Fruit fly (Drosophila melanogaster) whole organism, embryonic: ENCODE measurements around the gene CG10435.

Experiments
- ATbp ChIP-seq: fragments of 200-800 bp; sonication (Bioruptor generic); optimal IDR thresholded peaks from 2 replicates; lab custom pipeline; 2017; ENCODE audit warnings: missing biosample characterization, mild to moderate bottlenecking, missing genetic modification characterization, missing genetic modification reagents
- Aef1 ChIP-seq: fragments of 200-800 bp; sonication (Bioruptor generic); IDR thresholded peaks from 3 replicates; pipeline ENCODE4 v1.3.6; 2022; ENCODE audit warnings: missing biosample characterization, missing genetic modification characterization
- Blimp-1 ChIP-seq: fragments of 200-800 bp; sonication (Bioruptor generic); optimal IDR thresholded peaks from 3 replicates; lab custom pipeline; 2018; ENCODE audit warnings: missing biosample characterization, missing genetic modification characterization, mild to moderate bottlenecking, moderate library complexity, missing genetic modification reagents
- CG10267 ChIP-seq: fragments of 200-800 bp; sonication (Bioruptor generic); optimal IDR thresholded peaks from 2 replicates; lab custom pipeline; 2018; ENCODE audit warnings: missing biosample characterization, mild to moderate bottlenecking, missing genetic modification characterization, moderate library complexity
- CG10543 ChIP-seq: fragments of 200-800 bp; sonication (Bioruptor generic); optimal IDR thresholded peaks from 3 replicates; lab custom pipeline; 2017; ENCODE audit warnings: missing biosample characterization, mild to moderate bottlenecking, missing genetic modification characterization, moderate library complexity
- CG11398 ChIP-seq: fragments of 200-800 bp; sonication (Bioruptor generic); optimal IDR thresholded peaks from 2 replicates; lab custom pipeline; 2016; ENCODE audit warnings: missing biosample characterization, missing genetic modification characterization
- CG12236 ChIP-seq: fragments of 200-800 bp; sonication (Bioruptor generic); optimal IDR thresholded peaks from 2 replicates; lab custom pipeline; 2016; ENCODE audit warnings: missing biosample characterization, missing genetic modification characterization
- CG12659 ChIP-seq: fragments of 200-800 bp; sonication (Bioruptor generic); optimal IDR thresholded peaks from 3 replicates; lab custom pipeline; 2017; ENCODE audit warnings: mild to moderate bottlenecking, missing biosample characterization, missing genetic modification reagents, missing genetic modification characterization
- CG14710 ChIP-seq: fragments of 200-800 bp; sonication (Bioruptor generic); optimal IDR thresholded peaks from 3 replicates; lab custom pipeline; 2019; ENCODE audit warnings: missing biosample characterization, mild to moderate bottlenecking, missing genetic modification characterization, moderate library complexity
- CG14860 ChIP-seq: fragments of 200-800 bp; sonication (Bioruptor generic); IDR thresholded peaks from 3 replicates; pipeline ENCODE4 v1.3.6; 2022; ENCODE audit warnings: missing biosample characterization, missing genetic modification characterization; ENCODE audit not compliant: partially characterized antibody
- CG17328 ChIP-seq: fragments of 200-800 bp; sonication (Bioruptor generic); IDR thresholded peaks from 2 replicates; pipeline ENCODE4 v1.3.6; 2022; ENCODE audit warnings: missing biosample characterization, missing genetic modification characterization
- CG17568 ChIP-seq: fragments of 200-800 bp; sonication (Bioruptor generic); optimal IDR thresholded peaks from 2 replicates; lab custom pipeline; 2018; ENCODE audit warnings: missing biosample characterization, mild to moderate bottlenecking, missing genetic modification characterization, moderate library complexity
- CG18262 ChIP-seq: fragments of 200-800 bp; optimal IDR thresholded peaks from 3 replicates; lab custom pipeline; 2019; ENCODE audit warnings: missing biosample characterization, mild to moderate bottlenecking, missing genetic modification characterization, moderate library complexity
- CG1832 ChIP-seq: fragments of 200-800 bp; sonication (Bioruptor generic); optimal IDR thresholded peaks from 2 replicates; lab custom pipeline; 2017; ENCODE audit warnings: missing biosample characterization, mild to moderate bottlenecking, missing genetic modification characterization, inconsistent platforms
- CG18619 ChIP-seq: fragments of 200-800 bp; sonication (Bioruptor generic); optimal IDR thresholded peaks from 3 replicates; lab custom pipeline; 2017; ENCODE audit warnings: missing biosample characterization, mild to moderate bottlenecking, missing genetic modification characterization
- CG2202 ChIP-seq: fragments of 200-800 bp; sonication (Bioruptor generic); optimal IDR thresholded peaks from 2 replicates; lab custom pipeline; 2018; ENCODE audit warnings: missing biosample characterization, mild to moderate bottlenecking, missing genetic modification characterization
- CG3163 ChIP-seq: fragments of 200-800 bp; sonication (Bioruptor generic); optimal IDR thresholded peaks from 3 replicates; lab custom pipeline; 2016; ENCODE audit warnings: missing biosample characterization, missing genetic modification characterization
- CG3281 ChIP-seq: fragments of 200-800 bp; sonication (Bioruptor generic); optimal IDR thresholded peaks from 3 replicates; lab custom pipeline; 2017; ENCODE audit warnings: missing biosample characterization, mild to moderate bottlenecking, missing genetic modification characterization
- CG34224 ChIP-seq: fragments of 200-800 bp; sonication (Bioruptor generic); IDR thresholded peaks from 3 replicates; pipeline ENCODE4 v1.3.6; 2022; ENCODE audit warnings: missing biosample characterization, missing genetic modification characterization; ENCODE audit not compliant: partially characterized antibody
- CG3995 ChIP-seq: fragments of 200-800 bp; sonication (Bioruptor generic); optimal IDR thresholded peaks from 3 replicates; lab custom pipeline; 2016; ENCODE audit warnings: missing biosample characterization, missing genetic modification characterization
- CG4854 ChIP-seq: fragments of 200-800 bp; sonication (Bioruptor generic); optimal IDR thresholded peaks from 2 replicates; lab custom pipeline; 2016; ENCODE audit warnings: missing biosample characterization, missing genetic modification characterization, inconsistent platforms
- CG6854 ChIP-seq: fragments of 200-800 bp; sonication (Bioruptor generic); optimal IDR thresholded peaks from 3 replicates; lab custom pipeline; 2017; ENCODE audit warnings: missing biosample characterization, mild to moderate bottlenecking, missing genetic modification characterization
- CG7786 ChIP-seq: fragments of 200-800 bp; sonication (Bioruptor generic); optimal IDR thresholded peaks from 2 replicates; lab custom pipeline; 2016; ENCODE audit warnings: missing biosample characterization, missing genetic modification characterization
- CG8281 ChIP-seq: fragments of 200-800 bp; sonication (Bioruptor generic); optimal IDR thresholded peaks from 2 replicates; lab custom pipeline; 2018; ENCODE audit warnings: missing biosample characterization, mild to moderate bottlenecking, missing genetic modification characterization, moderate library complexity
- Dad ChIP-seq: fragments of 200-800 bp; sonication (Bioruptor generic); optimal IDR thresholded peaks from 3 replicates; lab custom pipeline; 2016; ENCODE audit warnings: missing biosample characterization, missing genetic modification characterization
- Dref ChIP-seq: fragments of 200-800 bp; sonication (Bioruptor generic); IDR thresholded peaks from 2 replicates; pipeline ENCODE4 v1.3.6; 2022; ENCODE audit warnings: missing biosample characterization, missing genetic modification characterization
- HLH4C ChIP-seq: fragments of 200-800 bp; sonication (Bioruptor generic); IDR thresholded peaks from 3 replicates; pipeline ENCODE4 v1.3.6; 2022; ENCODE audit warnings: missing biosample characterization, missing genetic modification characterization; ENCODE audit not compliant: partially characterized antibody
- Hand ChIP-seq: fragments of 200-800 bp; sonication (Bioruptor generic); optimal IDR thresholded peaks from 2 replicates; lab custom pipeline; 2017; ENCODE audit warnings: mild to moderate bottlenecking, missing biosample characterization, missing genetic modification reagents, missing genetic modification characterization
- Nf-YC ChIP-seq: fragments of 200-800 bp; optimal IDR thresholded peaks from 3 replicates; lab custom pipeline; 2019; ENCODE audit warnings: missing biosample characterization, mild to moderate bottlenecking, missing genetic modification characterization, moderate library complexity
- NfI ChIP-seq: fragments of 200-800 bp; sonication (Bioruptor generic); optimal IDR thresholded peaks from 3 replicates; lab custom pipeline; 2018; ENCODE audit warnings: missing biosample characterization, mild to moderate bottlenecking, missing genetic modification characterization, moderate library complexity
- Pdp1 ChIP-seq, 2 experiments: fragments of 200-800 bp; sonication (Bioruptor generic); optimal IDR thresholded peaks; 3 replicates each; lab custom pipeline; 2016; ENCODE audit warnings: missing biosample characterization in 2 of 2, missing genetic modification characterization in 2 of 2, mild to moderate bottlenecking in 1 of 2, moderate library complexity in 1 of 2
- Poxn ChIP-seq: fragments of 200-800 bp; sonication (Bioruptor generic); IDR thresholded peaks from 2 replicates; pipeline ENCODE4 v1.3.6; 2022; ENCODE audit warnings: missing biosample characterization, missing genetic modification characterization
- Ptx1 ChIP-seq: fragments of 200-800 bp; sonication (Bioruptor generic); IDR thresholded peaks from 2 replicates; pipeline ENCODE4 v1.3.6; 2022; ENCODE audit warnings: missing biosample characterization, missing genetic modification characterization
- Six4 ChIP-seq: fragments of 200-800 bp; sonication (Bioruptor generic); optimal IDR thresholded peaks from 2 replicates; lab custom pipeline; 2016; ENCODE audit warnings: missing biosample characterization, missing genetic modification characterization
- Vsx1 ChIP-seq: fragments of 200-800 bp; sonication (Bioruptor generic); optimal IDR thresholded peaks from 2 replicates; lab custom pipeline; 2017; ENCODE audit warnings: missing biosample characterization, mild to moderate bottlenecking, missing genetic modification characterization, missing genetic modification reagents
- bowl ChIP-seq: fragments of 200-800 bp; sonication (Bioruptor generic); IDR thresholded peaks from 2 replicates; pipeline ENCODE4 v1.3.6; 2022; ENCODE audit warnings: missing biosample characterization, missing genetic modification characterization
- bsh ChIP-seq, 2 experiments: fragments of 200-800 bp; sonication (Bioruptor generic); optimal IDR thresholded peaks; 2 replicates each; lab custom pipeline; 2017 to 2018; ENCODE audit warnings: mild to moderate bottlenecking in 2 of 2, missing biosample characterization in 2 of 2, missing genetic modification characterization in 2 of 2, moderate library complexity in 1 of 2
- fd3F ChIP-seq: fragments of 200-800 bp; sonication (Bioruptor generic); optimal IDR thresholded peaks from 2 replicates; lab custom pipeline; 2018; ENCODE audit warnings: missing biosample characterization, mild to moderate bottlenecking, missing genetic modification characterization, moderate library complexity
- gfzf ChIP-seq: fragments of 200-800 bp; sonication (Bioruptor generic); optimal IDR thresholded peaks from 2 replicates; lab custom pipeline; 2016; ENCODE audit warnings: missing biosample characterization, mild to moderate bottlenecking, missing genetic modification characterization, moderate library complexity
- grn ChIP-seq: fragments of 200-800 bp; sonication (Bioruptor generic); optimal IDR thresholded peaks from 3 replicates; lab custom pipeline; 2017; ENCODE audit warnings: missing biosample characterization, missing genetic modification characterization
- inv ChIP-seq: fragments of 200-800 bp; sonication (Bioruptor generic); IDR thresholded peaks from 2 replicates; pipeline ENCODE4 v1.3.6; 2022; ENCODE audit warnings: missing biosample characterization, missing genetic modification characterization; ENCODE audit not compliant: partially characterized antibody
- phol ChIP-seq: fragments of 200-800 bp; sonication (Bioruptor generic); optimal IDR thresholded peaks from 3 replicates; lab custom pipeline; 2018; ENCODE audit warnings: missing biosample characterization, mild to moderate bottlenecking, missing genetic modification characterization, moderate library complexity
- psq ChIP-seq: fragments of 200-800 bp; sonication (Bioruptor generic); optimal IDR thresholded peaks from 2 replicates; lab custom pipeline; 2017; ENCODE audit warnings: missing biosample characterization, missing genetic modification characterization
- seq ChIP-seq: fragments of 200-800 bp; sonication (Bioruptor generic); IDR thresholded peaks from 2 replicates; pipeline ENCODE4 v1.3.6; 2022; ENCODE audit warnings: missing biosample characterization, missing genetic modification characterization
- sim ChIP-seq: fragments of 200-800 bp; sonication (Bioruptor generic); IDR thresholded peaks from 2 replicates; pipeline ENCODE4 v1.3.6; 2022; ENCODE audit warnings: missing biosample characterization, missing genetic modification characterization
- slbo ChIP-seq: fragments of 200-800 bp; sonication (Bioruptor generic); IDR thresholded peaks from 2 replicates; pipeline ENCODE4 v1.3.6; 2022; ENCODE audit warnings: missing biosample characterization, missing genetic modification characterization
- zen2 ChIP-seq: fragments of 200-800 bp; sonication (Bioruptor generic); IDR thresholded peaks from 3 replicates; pipeline ENCODE4 v1.3.6; 2022; ENCODE audit warnings: missing biosample characterization, missing genetic modification characterization; ENCODE audit not compliant: partially characterized antibody

Gene CG10435

dm6 chr3R:8013121-8014009 is at the start of gene CG10435, which contains the start of gene Pbp95 (continued):
- TF ChIP-seq CG18262 (no peak), ATbp (GFP tag; lab: Kevin White, UChicago) (no peak), Vsx1 (GFP tag; lab: Kevin White, UChicago) (no peak), zen2 (peak; percentile 61; the same call in 2 of the 3 replicates), Pdp1 (GFP tag; optimal IDR thresholded peaks at IDR 0.05; lab: Kevin White, UChicago) (peak; percentile 67 to 68), CG12659 (GFP tag; lab: Kevin White, UChicago) (peak; percentile 57), CG2202 (tag; lab: Kevin White, UChicago) (no peak), grn (no peak), bsh (GFP tag; optimal IDR thresholded peaks at IDR 0.05; lab: Kevin White, UChicago) (peak in 1 of 2 experiments; percentile 34), bowl (GFP tag; lab: Robert Waterston, UW) (no peak), HLH4C (GFP tag; lab: Robert Waterston, UW) (peak; percentile 59), gfzf (GFP tag; lab: Kevin White, UChicago) (peak; percentile 11), CG14710 (peak; percentile 48), Dad (GFP tag; lab: Kevin White, UChicago) (peak; percentile 46), CG3281 (GFP tag; lab: Kevin White, UChicago) (peak; percentile 49), CG3163 (no peak), Poxn (GFP tag; lab: Robert Waterston, UW) (no peak), CG10267 (tag; lab: Kevin White, UChicago) (peak; percentile 86), Dref (GFP tag; lab: Robert Waterston, UW) (peak; percentile 74), CG12236 (GFP tag; lab: Kevin White, UChicago) (no peak), CG17328 (GFP tag; lab: Robert Waterston, UW) (peak; percentile 50; the same call in 1 of the 2 replicates), NfI (GFP tag; lab: Kevin White, UChicago) (peak; percentile 51), Hand (GFP tag; lab: Kevin White, UChicago) (no peak), CG7786 (GFP tag; lab: Kevin White, UChicago) (peak; percentile 2), CG14860 (GFP tag; lab: Robert Waterston, UW) (peak; percentile 44; the same call in 1 of the 3 replicates), inv (GFP tag; lab: Robert Waterston, UW) (peak; percentile 57), CG1832 (GFP tag; lab: Kevin White, UChicago) (no peak), seq (peak; percentile 33; the same call in 1 of the 2 replicates), sim (GFP tag; lab: Robert Waterston, UW) (no peak), Aef1 (GFP tag; lab: Robert Waterston, UW) (peak; percentile 68), CG4854 (GFP tag; lab: Kevin White, UChicago) (no peak), CG3995 (GFP tag; lab: Kevin White, UChicago) (peak; percentile 57), Six4 (GFP tag; lab: Kevin White, UChicago) (peak; percentile 12), CG18619 (GFP tag; lab: Kevin White, UChicago) (peak; percentile 51), psq (GFP tag; lab: Kevin White, UChicago) (peak; percentile 25), CG10543 (no peak), CG6854 (GFP tag; lab: Kevin White, UChicago) (no peak), CG34224 (GFP tag; lab: Robert Waterston, UW) (peak; percentile 64; the same call in 2 of the 3 replicates), Nf-YC (tag; lab: Kevin White, UChicago) (peak; percentile 83), Ptx1 (peak; percentile 38), Blimp-1 (GFP tag; lab: Kevin White, UChicago) (no peak), slbo (GFP tag; lab: Robert Waterston, UW) (peak; percentile 78), fd3F (GFP tag; lab: Kevin White, UChicago) (peak; percentile 31), CG8281 (tag; lab: Kevin White, UChicago) (no peak), CG17568 (GFP tag; lab: Kevin White, UChicago) (no peak), phol (tag; lab: Kevin White, UChicago) (peak; percentile 33), CG11398 (no peak)
